Worm (Caenorhabditis elegans): ENCODE measurements around the gene kin-30.

DNA sequence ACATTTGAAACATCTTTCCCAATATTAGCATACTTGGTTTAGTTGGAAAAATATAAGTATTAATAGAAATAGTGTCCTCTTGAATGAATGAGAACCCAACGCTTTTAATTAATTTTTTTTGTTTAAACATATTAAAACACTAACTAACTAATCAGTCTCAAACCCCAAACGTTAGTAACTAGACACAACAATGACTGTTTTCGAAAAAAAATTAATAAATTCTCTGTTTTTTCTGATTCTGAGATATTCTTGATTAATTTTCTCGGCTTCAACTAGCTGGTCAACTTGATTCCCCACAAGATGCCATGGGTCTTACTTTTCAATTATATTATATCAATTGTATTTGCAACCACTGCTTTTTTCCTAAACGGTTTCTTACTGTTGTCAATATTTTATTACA is 7.5 kb downstream of the kin-30 start, which contains the start of gene srbc-76:
- TF ChIP-seq ztf-11 (tag; optimal IDR thresholded peaks at IDR 0.05) (no peak), nhr-77 (tag; optimal IDR thresholded peaks at IDR 0.05) (no peak), pqm-1 (tag; optimal IDR thresholded peaks at IDR 0.05) (no peak), efl-1 (optimal IDR thresholded peaks at IDR 0.05) (no peak), efl-1 (GFP tag; optimal IDR thresholded peaks at IDR 0.05 in 1 of 2) (no peak), lsy-2 (tag; optimal IDR thresholded peaks at IDR 0.05) (no peak), blmp-1 (tag; optimal IDR thresholded peaks at IDR 0.05) (no peak), snpc-4 (tag; optimal IDR thresholded peaks at IDR 0.05) (no peak), mef-2 (tag; optimal IDR thresholded peaks at IDR 0.05) (no peak), zag-1 (tag; optimal IDR thresholded peaks at IDR 0.05) (no peak), ama-1 (optimal IDR thresholded peaks at IDR 0.05) (no peak), nhr-76 (tag; optimal IDR thresholded peaks at IDR 0.05) (no peak), tbx-2 (tag; optimal IDR thresholded peaks at IDR 0.05) (no peak)
